Worm (Caenorhabditis elegans) whole organism, L4/young adult: ENCODE measurements around the gene srj-21.

Experiments
- dao-5 ChIP-seq: sonication (generic microtip); optimal IDR thresholded peaks from 2 replicates; lab custom pipeline; 2016; ENCODE audit warnings: missing genotype, missing genetic modification characterization, moderate library complexity, missing compliant biosample characterization
- him-1 ChIP-seq: sonication (generic microtip); optimal IDR thresholded peaks from 2 replicates; lab custom pipeline; 2016; ENCODE audit warnings: missing genotype, missing genetic modification reagents, missing genetic modification characterization, missing compliant biosample characterization

- TF ChIP-seq him-1 (tag; lab: Kevin White, UChicago), result no peak
- no peak for TF ChIP-seq dao-5
Measured at ce11 chrV:10719019-10719832, 25.9 kb upstream of the srj-21 start.
